Fruit fly (Drosophila melanogaster): Measurements from ENCODE around the gene Spn.

The Spn gene

dm6 chr3L:2485331-2486115, 68.6 kb downstream of the Spn start (continued):
- TF ChIP-seq CG6813 (GFP tag; optimal IDR thresholded peaks at IDR 0.05) (no peak), inv (GFP tag; IDR thresholded peaks at IDR 0.05; ENCODE audit: partially characterized antibody) (0 out of 2 replicates have a peak, but pooled peaks have one; percentile 8), CG11696 (GFP tag; IDR thresholded peaks at IDR 0.05) (no peak), CG42726 (GFP tag; IDR thresholded peaks at IDR 0.05; ENCODE audit: partially characterized antibody) (peak; percentile 75), slbo (GFP tag; IDR thresholded peaks at IDR 0.05) (0 out of 2 replicates have a peak, but pooled peaks have one; percentile 9), Pdp1 (GFP tag; optimal IDR thresholded peaks at IDR 0.05) (peak in 1 of 2 experiments; percentile 18), CG18011 (GFP tag; optimal IDR thresholded peaks at IDR 0.05) (no peak), CG16813 (GFP tag; IDR thresholded peaks at IDR 0.05; ENCODE audit: partially characterized antibody) (0 out of 3 replicates have a peak, but pooled peaks have one; percentile 10), vvl (GFP tag; IDR thresholded peaks at IDR 0.05) (no peak), HLH54F (GFP tag; optimal IDR thresholded peaks at IDR 0.05) (no peak), Hr39 (optimal IDR thresholded peaks at IDR 0.05) (no peak), Dek (tag; optimal IDR thresholded peaks at IDR 0.05) (no peak), zfh2 (GFP tag; optimal IDR thresholded peaks at IDR 0.05) (no peak), CG7963 (GFP tag; IDR thresholded peaks at IDR 0.05; ENCODE audit: partially characterized antibody) (peak; percentile 57; the same call in 2 of the 3 replicates), CG6791 (GFP tag; IDR thresholded peaks at IDR 0.05; ENCODE audit: partially characterized antibody) (peak; percentile 54; the same call in 1 of the 3 replicates), stwl (tag; optimal IDR thresholded peaks at IDR 0.05) (peak; percentile 31), CG13775 (GFP tag; optimal IDR thresholded peaks at IDR 0.05) (no peak), kni (GFP tag; optimal IDR thresholded peaks at IDR 0.05) (no peak), fd64A (GFP tag; optimal IDR thresholded peaks at IDR 0.05) (no peak), dysf (GFP tag; IDR thresholded peaks at IDR 0.05) (no peak), CG11504 (tag; optimal IDR thresholded peaks at IDR 0.05) (peak; percentile 19), zen2 (GFP tag; IDR thresholded peaks at IDR 0.05; ENCODE audit: partially characterized antibody) (no peak), Camta (GFP tag; optimal IDR thresholded peaks at IDR 0.05) (no peak), CG4282 (GFP tag; optimal IDR thresholded peaks at IDR 0.05) (no peak)

- TF ChIP-seq sens (GFP tag): no peak
- peak; percentile 96 for TF ChIP-seq CG15479 (GFP tag; optimal IDR thresholded peaks at IDR 0.05)
- TF ChIP-seq Bgb (GFP tag; IDR thresholded peaks at IDR 0.05; ENCODE audit: partially characterized antibody): no peak
- peak in 1 of 2 experiments; percentile 43 for TF ChIP-seq tll (GFP tag; optimal IDR thresholded peaks at IDR 0.05)
- peak; percentile 6 for TF ChIP-seq twi (tag; optimal IDR thresholded peaks at IDR 0.05)
- TF ChIP-seq zen (tag; optimal IDR thresholded peaks at IDR 0.05): peak; percentile 87
Observed at dm6 chr3L:2482941-2483541, 71.1 kb downstream of the Spn start.

dm6 chr3L:2481470-2481869, 72.6 kb downstream of the Spn start:
- TF ChIP-seq Med (GFP tag): peak; percentile 0
- no peak for TF ChIP-seq CG6654 (GFP tag; optimal IDR thresholded peaks at IDR 0.05)
- peak; percentile 41 for TF ChIP-seq sens (GFP tag)
- no peak for TF ChIP-seq NFAT (GFP tag; IDR thresholded peaks at IDR 0.05)
- TF ChIP-seq mam (GFP tag; optimal IDR thresholded peaks at IDR 0.05): no peak
- no peak for TF ChIP-seq crol (GFP tag; IDR thresholded peaks at IDR 0.05)
- no peak for TF ChIP-seq pan (optimal IDR thresholded peaks at IDR 0.05)
- TF ChIP-seq pan (GFP tag; optimal IDR thresholded peaks at IDR 0.05 in 1 of 2, IDR thresholded peaks at IDR 0.05 in 1 of 2): no peak
